Worm (Caenorhabditis elegans): Measurements from ENCODE around the gene asp-6.

ce11 chrV:8219550-8219949, 49.2 kb downstream of the asp-6 start:
- TF ChIP-seq skn-1 (tag; optimal IDR thresholded peaks at IDR 0.05) (no peak), F13H6.1 (tag; optimal IDR thresholded peaks at IDR 0.05) (no peak), fos-1 (tag; optimal IDR thresholded peaks at IDR 0.05) (no peak), ztf-4 (tag; optimal IDR thresholded peaks at IDR 0.05) (no peak), R02D3.7 (tag; optimal IDR thresholded peaks at IDR 0.05) (no peak), nhr-11 (tag; optimal IDR thresholded peaks at IDR 0.05) (no peak), ztf-11 (tag; optimal IDR thresholded peaks at IDR 0.05) (no peak), lin-39 (tag; optimal IDR thresholded peaks at IDR 0.05) (no peak), gmeb-1 (tag; optimal IDR thresholded peaks at IDR 0.05) (no peak), nhr-12 (tag; optimal IDR thresholded peaks at IDR 0.05) (no peak), unc-55 (GFP tag; optimal IDR thresholded peaks at IDR 0.05) (no peak), ceh-82 (tag; optimal IDR thresholded peaks at IDR 0.05) (no peak)
